Worm (Caenorhabditis elegans) whole organism, midembryonic: ENCODE results near the gene ZK1058.9.

Experiments used
- T22C8.4 ChIP-seq: fragments of 200-800 bp; sonication (Bioruptor generic); IDR thresholded peaks from 2 replicates; pipeline ENCODE4 v1.3.6; 2022; ENCODE audit warnings: missing genetic modification characterization, missing compliant biosample characterization
- cog-1 ChIP-seq: sonication (generic microtip); optimal IDR thresholded peaks from 2 replicates; lab custom pipeline; 2016; ENCODE audit warnings: missing genetic modification characterization, missing compliant biosample characterization
- flt-1 ChIP-seq: fragments of 200-800 bp; sonication (Bioruptor generic); IDR thresholded peaks from 2 replicates; pipeline ENCODE4 v1.3.6; 2022; ENCODE audit warnings: missing genetic modification characterization, missing compliant biosample characterization
- klf-2 ChIP-seq: fragments of 200-800 bp; sonication (Bioruptor generic); conservative IDR thresholded peaks from 2 replicates; pipeline ENCODE4 v1.3.6; 2022; ENCODE audit warnings: missing genetic modification reagents, missing genetic modification characterization, missing compliant biosample characterization
- med-1 ChIP-seq: sonication (generic microtip); optimal IDR thresholded peaks from 2 replicates; lab custom pipeline; 2017; ENCODE audit warnings: missing genetic modification characterization, mild to moderate bottlenecking, missing compliant biosample characterization, antibody characterized with exemption, missing genetic modification reagents; ENCODE audit not compliant: insufficient read depth
- ref-1 ChIP-seq: fragments of 200-800 bp; sonication (Bioruptor generic); conservative IDR thresholded peaks from 2 replicates; pipeline ENCODE4 v1.3.6; 2022; ENCODE audit warnings: missing genetic modification reagents, missing genetic modification characterization, missing compliant biosample characterization
- tab-1 ChIP-seq: fragments of 200-800 bp; sonication (Bioruptor generic); IDR thresholded peaks from 2 replicates; pipeline ENCODE4 v1.3.6; 2022; ENCODE audit warnings: missing genetic modification characterization, missing compliant biosample characterization
- ztf-23 ChIP-seq: fragments of 200-800 bp; sonication (Bioruptor generic); IDR thresholded peaks from 2 replicates; pipeline ENCODE4 v1.3.6; 2022; ENCODE audit warnings: missing genetic modification reagents, missing genetic modification characterization, missing compliant biosample characterization
- ztf-29 ChIP-seq: fragments of 200-800 bp; sonication (Bioruptor generic); IDR thresholded peaks from 2 replicates; pipeline ENCODE4 v1.3.6; 2022; ENCODE audit warnings: missing genetic modification reagents, missing genetic modification characterization, missing compliant biosample characterization

The ZK1058.9 gene

ce11 chrIII:3926116-3926515, at the start of gene ZK1058.9:
Gene ZK1058.9, minus strand, starts transcription at chrIII:3926216.
- TF ChIP-seq klf-2 (GFP tag; lab: Robert Waterston, UW) (no peak), ref-1 (GFP tag; lab: Robert Waterston, UW) (no peak), ztf-29 (no peak), med-1 (GFP tag; lab: Kevin White, UChicago) (no peak), tab-1 (GFP tag; lab: Robert Waterston, UW) (no peak), flt-1 (GFP tag; lab: Robert Waterston, UW) (no peak), cog-1 (tag; lab: Kevin White, UChicago) (no peak), T22C8.4 (GFP tag; lab: Robert Waterston, UW) (no peak), ztf-23 (GFP tag; lab: Robert Waterston, UW) (no peak)

- TF ChIP-seq T22C8.4 (GFP tag; lab: Robert Waterston, UW) = no peak
- no peak for TF ChIP-seq tab-1 (GFP tag; lab: Robert Waterston, UW)
- no peak for TF ChIP-seq cog-1 (tag; lab: Kevin White, UChicago)
- no peak for TF ChIP-seq med-1 (GFP tag; lab: Kevin White, UChicago)
- TF ChIP-seq ztf-29 = no peak
- no peak for TF ChIP-seq flt-1 (GFP tag; lab: Robert Waterston, UW)
- TF ChIP-seq ztf-23 (GFP tag; lab: Robert Waterston, UW) = no peak
- no peak for TF ChIP-seq ref-1 (GFP tag; lab: Robert Waterston, UW)
- TF ChIP-seq klf-2 (GFP tag; lab: Robert Waterston, UW) = no peak
Measured at ce11 chrIII:3975008-3975407, 49.0 kb upstream of the ZK1058.9 start.

DNA sequence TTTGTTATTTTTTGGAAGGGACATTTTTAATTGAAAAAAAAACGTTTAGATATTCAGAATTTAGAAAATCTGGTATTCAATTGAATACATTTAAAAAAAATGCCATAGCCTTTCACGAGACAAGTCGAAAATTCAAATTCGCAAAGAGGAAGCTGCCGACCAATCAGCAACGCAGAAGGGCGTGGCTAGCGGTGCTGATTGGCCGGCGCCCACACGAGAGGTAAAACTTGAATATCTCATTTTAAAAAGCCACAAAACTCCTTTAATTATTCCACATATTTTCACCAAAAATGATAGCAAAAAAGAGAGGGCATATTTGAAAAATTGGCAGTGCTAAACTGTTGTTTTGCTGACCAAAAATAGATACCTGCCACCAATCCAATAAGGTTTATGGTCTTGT, 48.5 kb upstream of the ZK1058.9 start:
- TF ChIP-seq cog-1 (tag; lab: Kevin White, UChicago) = no peak
- TF ChIP-seq T22C8.4 (GFP tag; lab: Robert Waterston, UW) = no peak
- no peak for TF ChIP-seq ztf-23 (GFP tag; lab: Robert Waterston, UW)
- no peak for TF ChIP-seq med-1 (GFP tag; lab: Kevin White, UChicago)
- TF ChIP-seq ztf-29 = no peak
- no peak for TF ChIP-seq ref-1 (GFP tag; lab: Robert Waterston, UW)
- no peak for TF ChIP-seq flt-1 (GFP tag; lab: Robert Waterston, UW)
- TF ChIP-seq tab-1 (GFP tag; lab: Robert Waterston, UW) = no peak
- no peak for TF ChIP-seq klf-2 (GFP tag; lab: Robert Waterston, UW)

ce11 chrIII:3972687-3973086, 46.7 kb upstream of the ZK1058.9 start, which contains the start of gene R10E9.4:
Gene R10E9.4, minus strand, starts transcription at chrIII:3972787.
- TF ChIP-seq tab-1 (GFP tag; lab: Robert Waterston, UW) = no peak
- no peak for TF ChIP-seq ztf-23 (GFP tag; lab: Robert Waterston, UW)
- no peak for TF ChIP-seq ztf-29
- no peak for TF ChIP-seq flt-1 (GFP tag; lab: Robert Waterston, UW)
- TF ChIP-seq klf-2 (GFP tag; lab: Robert Waterston, UW) = no peak
- TF ChIP-seq med-1 (GFP tag; lab: Kevin White, UChicago) = no peak
- no peak for TF ChIP-seq cog-1 (tag; lab: Kevin White, UChicago)

- no peak for TF ChIP-seq cog-1 (tag; lab: Kevin White, UChicago)
- no peak for TF ChIP-seq tab-1 (GFP tag; lab: Robert Waterston, UW)
- no peak for TF ChIP-seq T22C8.4 (GFP tag; lab: Robert Waterston, UW)
Measured at ce11 chrIII:3970395-3970794, 44.4 kb upstream of the ZK1058.9 start.

DNA sequence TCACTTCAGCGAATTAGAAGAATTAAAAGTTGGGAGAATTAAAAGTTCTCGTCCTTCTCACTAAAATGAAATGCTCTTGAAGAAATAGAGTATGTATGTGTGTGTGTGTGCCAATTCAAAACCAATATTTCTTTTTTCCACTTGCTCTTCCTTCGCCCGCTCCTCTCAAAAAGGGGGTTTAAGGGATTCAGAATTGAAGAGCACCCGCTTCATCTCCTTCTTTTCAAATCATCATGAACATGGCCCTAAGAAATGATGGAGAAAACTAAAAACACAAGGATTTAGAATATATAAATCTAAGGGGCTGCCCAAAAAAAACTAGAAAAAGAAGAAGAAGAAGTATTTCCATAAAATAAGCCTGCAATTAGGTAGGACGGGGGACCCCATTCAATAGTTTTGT, 43.1 kb upstream of the ZK1058.9 start:
- no peak for TF ChIP-seq ztf-29
- TF ChIP-seq ref-1 (GFP tag; lab: Robert Waterston, UW) = no peak

- TF ChIP-seq ref-1 (GFP tag; lab: Robert Waterston, UW) (no peak), T22C8.4 (GFP tag; lab: Robert Waterston, UW) (no peak), flt-1 (GFP tag; lab: Robert Waterston, UW) (no peak), ztf-23 (GFP tag; lab: Robert Waterston, UW) (no peak), klf-2 (GFP tag; lab: Robert Waterston, UW) (no peak), cog-1 (tag; lab: Kevin White, UChicago) (no peak), ztf-29 (no peak), tab-1 (GFP tag; lab: Robert Waterston, UW) (no peak), med-1 (GFP tag; lab: Kevin White, UChicago) (no peak)
Measured at ce11 chrIII:3966143-3966542, 40.1 kb upstream of the ZK1058.9 start.

DNA sequence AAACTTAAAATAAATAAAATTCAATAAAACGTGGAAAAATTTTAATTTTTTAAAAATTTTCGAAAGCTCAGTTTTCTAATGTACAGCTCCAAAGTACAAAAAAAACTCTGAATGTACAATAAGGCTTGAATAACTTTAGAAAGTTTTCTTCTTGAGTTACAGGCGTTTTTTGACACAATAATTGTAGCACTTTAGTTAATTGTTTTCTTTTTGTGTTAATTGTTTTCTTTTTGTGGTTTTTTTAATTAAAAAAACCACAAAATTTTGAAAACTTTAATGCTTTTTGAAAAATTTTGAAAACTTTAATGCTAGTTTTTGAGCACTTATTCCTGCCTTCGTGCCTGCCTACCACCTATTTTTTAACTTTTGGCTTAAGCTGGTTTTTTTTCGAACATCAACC, 38.2 kb upstream of the ZK1058.9 start, which contains the start of gene R10E9.2:
TSS of gene R10E9.2 (minus strand) at position 101 of the 400 bp plus-strand sequence.
- TF ChIP-seq ztf-29 = no peak
- TF ChIP-seq T22C8.4 (GFP tag; lab: Robert Waterston, UW) = no peak
- no peak for TF ChIP-seq ref-1 (GFP tag; lab: Robert Waterston, UW)
- TF ChIP-seq klf-2 (GFP tag; lab: Robert Waterston, UW) = no peak
- no peak for TF ChIP-seq cog-1 (tag; lab: Kevin White, UChicago)
- no peak for TF ChIP-seq med-1 (GFP tag; lab: Kevin White, UChicago)
- no peak for TF ChIP-seq ztf-23 (GFP tag; lab: Robert Waterston, UW)
- TF ChIP-seq tab-1 (GFP tag; lab: Robert Waterston, UW) = no peak

ce11 chrIII:3959987-3960386, 34.0 kb upstream of the ZK1058.9 start, which contains the start of gene R10E9.3:
Gene R10E9.3, plus strand, starts transcription at chrIII:3960221.
- TF ChIP-seq cog-1 (tag; lab: Kevin White, UChicago) (no peak), med-1 (GFP tag; lab: Kevin White, UChicago) (no peak), tab-1 (GFP tag; lab: Robert Waterston, UW) (no peak)

DNA sequence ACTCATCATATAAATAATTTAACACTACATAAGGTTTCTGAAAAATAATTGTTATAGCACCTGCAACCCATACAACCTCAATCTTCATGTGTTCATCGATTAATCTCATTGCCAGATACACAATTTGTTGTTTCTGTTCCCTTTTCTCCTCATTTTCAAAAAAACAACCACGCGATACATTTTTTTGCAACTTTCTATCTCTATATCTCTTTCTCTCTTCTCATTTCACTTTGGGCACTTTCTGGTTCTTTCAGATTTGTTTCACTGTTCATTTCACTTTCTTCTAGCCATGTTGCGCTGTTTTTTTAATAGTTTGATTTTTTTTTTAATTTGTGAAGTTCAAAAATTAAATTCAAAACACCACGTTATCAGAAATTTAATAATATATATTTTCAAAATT, 33.2 kb upstream of the ZK1058.9 start:
- no peak for TF ChIP-seq cog-1 (tag; lab: Kevin White, UChicago)
- no peak for TF ChIP-seq ztf-29
- TF ChIP-seq med-1 (GFP tag; lab: Kevin White, UChicago) = no peak
